Fruit fly (Drosophila melanogaster) whole organism, embryonic: ENCODE data around the gene CG10353.
A peak's percentile ranks its signal among the peaks of the same experiment; 100 is the strongest.

Experiments
- CG10979 ChIP-seq: fragments of 200-800 bp; sonication (Bioruptor generic); optimal IDR thresholded peaks from 2 replicates; lab custom pipeline; 2018; ENCODE audit warnings: missing biosample characterization, mild to moderate bottlenecking, missing genetic modification characterization, moderate library complexity
- CG11093 ChIP-seq: fragments of 200-800 bp; sonication (Bioruptor generic); IDR thresholded peaks from 3 replicates; pipeline ENCODE4 v1.3.6; 2022; ENCODE audit warnings: missing biosample characterization, missing genetic modification characterization
- CG12744 ChIP-seq: fragments of 200-800 bp; sonication (Bioruptor generic); optimal IDR thresholded peaks from 2 replicates; lab custom pipeline; 2016; ENCODE audit warnings: missing biosample characterization, missing genetic modification characterization
- CG13296 ChIP-seq: fragments of 200-800 bp; sonication (Bioruptor generic); optimal IDR thresholded peaks from 3 replicates; lab custom pipeline; 2018; ENCODE audit warnings: missing biosample characterization, mild to moderate bottlenecking, missing genetic modification characterization
- CG14014 ChIP-seq: fragments of 200-800 bp; sonication (Bioruptor generic); IDR thresholded peaks from 2 replicates; pipeline ENCODE4 v1.3.6; 2022; ENCODE audit warnings: missing biosample characterization, missing genetic modification characterization
- CG14050 ChIP-seq: fragments of 200-800 bp; sonication (Bioruptor generic); IDR thresholded peaks from 3 replicates; pipeline ENCODE4 v1.3.6; 2022; ENCODE audit warnings: missing biosample characterization, missing genetic modification characterization
- CG16815 ChIP-seq: fragments of 200-800 bp; sonication (Bioruptor generic); optimal IDR thresholded peaks from 3 replicates; lab custom pipeline; 2017; ENCODE audit warnings: missing biosample characterization, mild to moderate bottlenecking, missing genetic modification characterization
- CG16863 ChIP-seq: fragments of 200-800 bp; sonication (Bioruptor generic); optimal IDR thresholded peaks from 3 replicates; lab custom pipeline; 2016; ENCODE audit warnings: missing biosample characterization, missing genetic modification characterization
- CG2202 ChIP-seq: fragments of 200-800 bp; sonication (Bioruptor generic); optimal IDR thresholded peaks from 2 replicates; lab custom pipeline; 2018; ENCODE audit warnings: missing biosample characterization, mild to moderate bottlenecking, missing genetic modification characterization
- CG30020 ChIP-seq: fragments of 200-800 bp; optimal IDR thresholded peaks from 2 replicates; lab custom pipeline; 2019; ENCODE audit warnings: missing biosample characterization, mild to moderate bottlenecking, missing genetic modification characterization, moderate library complexity
- CG31224 ChIP-seq: fragments of 200-800 bp; sonication (Bioruptor generic); IDR thresholded peaks from 2 replicates; pipeline ENCODE4 v1.3.6; 2022; ENCODE audit warnings: missing biosample characterization, missing genetic modification characterization
- CG34422 ChIP-seq: fragments of 200-800 bp; sonication (Bioruptor generic); IDR thresholded peaks from 3 replicates; pipeline ENCODE4 v1.3.6; 2022; ENCODE audit warnings: missing biosample characterization, missing genetic modification characterization
- CG3995 ChIP-seq: fragments of 200-800 bp; sonication (Bioruptor generic); optimal IDR thresholded peaks from 3 replicates; lab custom pipeline; 2016; ENCODE audit warnings: missing biosample characterization, missing genetic modification characterization
- CG4282 ChIP-seq: fragments of 200-800 bp; sonication (Bioruptor generic); optimal IDR thresholded peaks from 2 replicates; lab custom pipeline; 2016; ENCODE audit warnings: missing biosample characterization, missing genetic modification characterization
- CG4617 ChIP-seq: fragments of 200-800 bp; sonication (Bioruptor generic); optimal IDR thresholded peaks from 3 replicates; lab custom pipeline; 2016; ENCODE audit warnings: missing biosample characterization, missing genetic modification characterization, borderline replicate concordance
- CG4820 ChIP-seq: fragments of 200-800 bp; sonication (Bioruptor generic); optimal IDR thresholded peaks from 3 replicates; lab custom pipeline; 2016; ENCODE audit warnings: missing biosample characterization, missing genetic modification characterization
- CG5180 ChIP-seq: fragments of 200-800 bp; sonication (Bioruptor generic); optimal IDR thresholded peaks from 3 replicates; lab custom pipeline; 2017; ENCODE audit warnings: missing biosample characterization, missing genetic modification characterization, mild to moderate bottlenecking, moderate library complexity, missing genetic modification reagents
- CG6254 ChIP-seq: fragments of 200-800 bp; sonication (Bioruptor generic); optimal IDR thresholded peaks from 3 replicates; lab custom pipeline; 2017; ENCODE audit warnings: mild to moderate bottlenecking, missing biosample characterization, missing genetic modification reagents, missing genetic modification characterization
- CG7839 ChIP-seq: fragments of 200-800 bp; sonication (Bioruptor generic); optimal IDR thresholded peaks from 3 replicates; lab custom pipeline; 2018; ENCODE audit warnings: missing biosample characterization, mild to moderate bottlenecking, missing genetic modification characterization, moderate library complexity
- CG9876 ChIP-seq: fragments of 200-800 bp; sonication (Bioruptor generic); optimal IDR thresholded peaks from 2 replicates; lab custom pipeline; 2016; ENCODE audit warnings: missing biosample characterization, missing genetic modification characterization
- Camta ChIP-seq: fragments of 200-800 bp; sonication (Bioruptor generic); optimal IDR thresholded peaks from 2 replicates; lab custom pipeline; 2016; ENCODE audit warnings: missing biosample characterization, missing genetic modification characterization
- Dad ChIP-seq: fragments of 200-800 bp; sonication (Bioruptor generic); optimal IDR thresholded peaks from 3 replicates; lab custom pipeline; 2016; ENCODE audit warnings: missing biosample characterization, missing genetic modification characterization
- Doc2 ChIP-seq: fragments of 200-800 bp; sonication (Bioruptor generic); IDR thresholded peaks from 2 replicates; pipeline ENCODE4 v1.3.6; 2022; ENCODE audit warnings: missing biosample characterization, missing genetic modification characterization
- E2f1 ChIP-seq: fragments of 200-800 bp; sonication (Bioruptor generic); IDR thresholded peaks from 2 replicates; pipeline ENCODE4 v1.3.6; 2022; ENCODE audit warnings: missing biosample characterization, missing genetic modification characterization
- E2f2 ChIP-seq: fragments of 200-800 bp; sonication (Bioruptor generic); IDR thresholded peaks from 2 replicates; pipeline ENCODE4 v1.3.6; 2022; ENCODE audit warnings: missing biosample characterization, missing genetic modification characterization
- Ets97D ChIP-seq: fragments of 200-800 bp; sonication (Bioruptor generic); optimal IDR thresholded peaks from 3 replicates; lab custom pipeline; 2016; ENCODE audit warnings: missing biosample characterization, missing genetic modification characterization
- HLHmδ ChIP-seq: fragments of 200-800 bp; sonication (Bioruptor generic); optimal IDR thresholded peaks from 2 replicates; lab custom pipeline; 2018; ENCODE audit warnings: missing biosample characterization, mild to moderate bottlenecking, missing genetic modification characterization, moderate library complexity
- Hsf ChIP-seq: fragments of 200-800 bp; sonication (Bioruptor generic); optimal IDR thresholded peaks from 3 replicates; lab custom pipeline; 2016; ENCODE audit warnings: missing biosample characterization, missing genetic modification characterization
- Mes4 ChIP-seq: fragments of 200-800 bp; sonication (Bioruptor generic); optimal IDR thresholded peaks from 2 replicates; lab custom pipeline; 2016; ENCODE audit warnings: missing biosample characterization, missing genetic modification characterization
- NC2α ChIP-seq: fragments of 200-800 bp; sonication (Bioruptor generic); optimal IDR thresholded peaks from 2 replicates; lab custom pipeline; 2016; ENCODE audit warnings: missing biosample characterization, missing genetic modification characterization
- Nf-YC ChIP-seq: fragments of 200-800 bp; optimal IDR thresholded peaks from 3 replicates; lab custom pipeline; 2019; ENCODE audit warnings: missing biosample characterization, mild to moderate bottlenecking, missing genetic modification characterization, moderate library complexity
- Oli ChIP-seq: fragments of 200-800 bp; sonication (Bioruptor generic); optimal IDR thresholded peaks from 2 replicates; lab custom pipeline; 2018; ENCODE audit warnings: missing biosample characterization, mild to moderate bottlenecking, missing genetic modification characterization, moderate library complexity
- Ravus ChIP-seq: fragments of 200-800 bp; sonication (Bioruptor generic); IDR thresholded peaks from 2 replicates; pipeline ENCODE4 v1.3.6; 2022; ENCODE audit warnings: missing biosample characterization, missing genetic modification characterization
- Rx ChIP-seq: fragments of 200-800 bp; sonication (Bioruptor generic); IDR thresholded peaks from 2 replicates; pipeline ENCODE4 v1.3.6; 2022; ENCODE audit warnings: missing biosample characterization, missing genetic modification characterization
- Six4 ChIP-seq: fragments of 200-800 bp; sonication (Bioruptor generic); optimal IDR thresholded peaks from 2 replicates; lab custom pipeline; 2016; ENCODE audit warnings: missing biosample characterization, missing genetic modification characterization
- Sry-β ChIP-seq: fragments of 200-800 bp; sonication (Bioruptor generic); optimal IDR thresholded peaks from 2 replicates; lab custom pipeline; 2018; ENCODE audit warnings: missing biosample characterization, mild to moderate bottlenecking, missing genetic modification characterization, moderate library complexity
- aop ChIP-seq: fragments of 200-800 bp; sonication (Bioruptor generic); IDR thresholded peaks from 2 replicates; pipeline ENCODE4 v1.3.6; 2022; ENCODE audit warnings: missing biosample characterization, missing genetic modification characterization
- danr ChIP-seq: fragments of 200-800 bp; sonication (Bioruptor generic); IDR thresholded peaks from 2 replicates; pipeline ENCODE4 v1.3.6; 2022; ENCODE audit warnings: missing biosample characterization, missing genetic modification characterization
- exex ChIP-seq: fragments of 200-800 bp; sonication (Bioruptor generic); optimal IDR thresholded peaks from 4 replicates; lab custom pipeline; 2018; ENCODE audit warnings: missing biosample characterization, mild to moderate bottlenecking, missing genetic modification characterization, moderate library complexity
- gfzf ChIP-seq: fragments of 200-800 bp; sonication (Bioruptor generic); optimal IDR thresholded peaks from 2 replicates; lab custom pipeline; 2016; ENCODE audit warnings: missing biosample characterization, mild to moderate bottlenecking, missing genetic modification characterization, moderate library complexity
- grn ChIP-seq: fragments of 200-800 bp; sonication (Bioruptor generic); optimal IDR thresholded peaks from 3 replicates; lab custom pipeline; 2017; ENCODE audit warnings: missing biosample characterization, missing genetic modification characterization
- hbn ChIP-seq: fragments of 200-800 bp; sonication (Bioruptor generic); IDR thresholded peaks from 2 replicates; pipeline ENCODE4 v1.3.6; 2022; ENCODE audit warnings: missing biosample characterization, missing genetic modification characterization; ENCODE audit not compliant: partially characterized antibody
- lola ChIP-seq, 3 experiments: fragments of >200 bp in 2 of 3; fragments of 200-800 bp in 1 of 3; sonication (Bioruptor generic) in 1 of 3; optimal IDR thresholded peaks; 2 replicates each; lab custom pipeline; 2017 to 2019; ENCODE audit warnings: missing biosample characterization in 3 of 3, missing genetic modification characterization in 3 of 3, mild to moderate bottlenecking in 1 of 3, moderate library complexity in 1 of 3
- mam ChIP-seq: fragments of 200-800 bp; sonication (Bioruptor generic); optimal IDR thresholded peaks from 3 replicates; lab custom pipeline; 2016; ENCODE audit warnings: missing biosample characterization, missing genetic modification characterization
- otp ChIP-seq: fragments of 200-800 bp; sonication (Bioruptor generic); IDR thresholded peaks from 3 replicates; pipeline ENCODE4, ENCODE4 v1.3.6; 2022; ENCODE audit warnings: missing biosample characterization, missing genetic modification characterization
- sob ChIP-seq: fragments of 200-800 bp; sonication (Bioruptor generic); IDR thresholded peaks from 2 replicates; pipeline ENCODE4 v1.3.6; 2022; ENCODE audit warnings: missing biosample characterization, missing genetic modification characterization
- tgo ChIP-seq: fragments of 200-800 bp; sonication (Bioruptor generic); IDR thresholded peaks from 3 replicates; pipeline ENCODE4 v1.3.6; 2022; ENCODE audit warnings: missing biosample characterization, missing genetic modification characterization
- toy ChIP-seq: fragments of 200-800 bp; sonication (Bioruptor generic); IDR thresholded peaks from 2 replicates; pipeline ENCODE4 v1.3.6; 2022; ENCODE audit warnings: missing biosample characterization, missing genetic modification characterization
- trem ChIP-seq: fragments of 200-800 bp; optimal IDR thresholded peaks from 3 replicates; lab custom pipeline; 2019; ENCODE audit warnings: missing biosample characterization, mild to moderate bottlenecking, missing genetic modification characterization, moderate library complexity
- wdn ChIP-seq: fragments of 200-800 bp; sonication (Bioruptor generic); IDR thresholded peaks from 2 replicates; pipeline ENCODE4 v1.3.6; 2022; ENCODE audit warnings: missing biosample characterization, missing genetic modification characterization
- z ChIP-seq: fragments of 200-800 bp; sonication (Bioruptor generic); IDR thresholded peaks from 3 replicates; pipeline ENCODE4 v1.3.6; 2022; ENCODE audit warnings: missing biosample characterization, missing genetic modification characterization

The CG10353 gene

DNA sequence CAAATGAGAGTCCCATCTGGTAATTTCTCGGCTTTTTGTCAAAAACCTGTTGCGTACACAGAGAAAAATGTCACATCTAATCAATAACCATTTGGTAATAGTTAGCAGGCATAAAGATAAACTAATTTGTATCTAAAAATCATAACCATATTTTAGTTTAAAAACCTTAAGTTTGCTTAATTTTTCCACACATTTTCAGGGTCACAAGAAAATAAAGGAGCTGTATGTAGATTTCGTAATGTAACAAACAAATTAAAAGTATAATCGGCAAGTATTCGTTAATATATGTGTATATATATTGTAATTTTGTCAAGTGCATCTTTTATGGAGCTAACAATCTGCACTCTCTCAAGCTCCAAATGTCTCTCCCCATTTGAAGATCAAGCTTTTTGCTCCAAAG, 34.0 kb upstream of the CG10353 start (continued):
- TF ChIP-seq Nf-YC (tag; lab: Kevin White, UChicago) (peak; percentile 85), CG30020 (peak; percentile 72), Six4 (GFP tag; lab: Kevin White, UChicago) (peak; percentile 81), sob (GFP tag; lab: Robert Waterston, UW) (peak; percentile 90), Mes4 (GFP tag; lab: Kevin White, UChicago) (peak; percentile 57), Rx (GFP tag; lab: Robert Waterston, UW) (peak; percentile 59; the same call in 1 of the 2 replicates), tgo (GFP tag; lab: Robert Waterston, UW) (peak; percentile 91), CG10979 (tag; lab: Kevin White, UChicago) (peak; percentile 92), exex (tag; lab: Kevin White, UChicago) (peak; percentile 65), CG4820 (peak; percentile 76), trem (tag; lab: Kevin White, UChicago) (peak; percentile 79), CG14050 (GFP tag; lab: Robert Waterston, UW) (peak; percentile 84), toy (GFP tag; lab: Robert Waterston, UW) (peak; percentile 65), CG4282 (GFP tag; lab: Kevin White, UChicago) (no peak), CG4617 (GFP tag; lab: Kevin White, UChicago) (peak; percentile 46), CG7839 (tag; lab: Kevin White, UChicago) (peak; percentile 96), danr (GFP tag; lab: Robert Waterston, UW) (peak; percentile 88), CG9876 (GFP tag; lab: Kevin White, UChicago) (peak; percentile 14), E2f1 (GFP tag; lab: Robert Waterston, UW) (peak; percentile 85), CG31224 (GFP tag; lab: Robert Waterston, UW) (peak; percentile 81), otp (peak; percentile 81), CG14014 (GFP tag; lab: Robert Waterston, UW) (peak; percentile 91), E2f2 (GFP tag; lab: Robert Waterston, UW) (peak; percentile 73), Ravus (peak; percentile 66), Hsf (GFP tag; lab: Kevin White, UChicago) (peak; percentile 74), lola (GFP tag; optimal IDR thresholded peaks at IDR 0.05; lab: Kevin White, UChicago) (peak in 1 of 3 experiments; percentile 93), CG12744 (GFP tag; lab: Kevin White, UChicago) (peak; percentile 62), CG11093 (GFP tag; lab: Robert Waterston, UW) (peak; percentile 78), CG34422 (GFP tag; lab: Robert Waterston, UW) (peak; percentile 87), Camta (GFP tag; lab: Kevin White, UChicago) (peak; percentile 84), CG13296 (GFP tag; lab: Kevin White, UChicago) (peak; percentile 88), mam (peak; percentile 79), z (0 out of 3 replicates have a peak, but pooled peaks have one; percentile 18), CG16863 (GFP tag; lab: Kevin White, UChicago) (peak; percentile 48), NC2α (peak; percentile 32), Sry-β (GFP tag; lab: Kevin White, UChicago) (peak; percentile 19), grn (GFP tag; lab: Kevin White, UChicago) (peak; percentile 29), CG3995 (GFP tag; lab: Kevin White, UChicago) (peak; percentile 22), CG6254 (GFP tag; lab: Kevin White, UChicago) (peak; percentile 74), HLHmδ (GFP tag; lab: Kevin White, UChicago) (no peak), Dad (GFP tag; lab: Kevin White, UChicago) (peak; percentile 68), wdn (GFP tag; lab: Robert Waterston, UW) (peak; percentile 75), Oli (peak; percentile 93), Doc2 (GFP tag; lab: Robert Waterston, UW) (no peak; the same call in 1 of the 2 replicates), gfzf (GFP tag; lab: Kevin White, UChicago) (no peak), Ets97D (peak; percentile 26), CG16815 (GFP tag; lab: Kevin White, UChicago) (peak; percentile 65), aop (GFP tag; lab: Robert Waterston, UW) (no peak), hbn (GFP tag; lab: Robert Waterston, UW) (no peak), CG5180 (GFP tag; lab: Kevin White, UChicago) (peak; percentile 79), CG2202 (tag; lab: Kevin White, UChicago) (peak; percentile 69)
